Worm (Caenorhabditis elegans) whole organism, young adult: Measurements from ENCODE around the gene C26B2.7.

ENCODE experiments used
- F37B4.10 ChIP-seq: fragments of 200-800 bp; sonication (Bioruptor generic); IDR thresholded peaks from 2 replicates; pipeline ENCODE4 v1.3.6; 2022; ENCODE audit warnings: missing genetic modification characterization, missing compliant biosample characterization
- ZK185.1 ChIP-seq: sonication (generic microtip); optimal IDR thresholded peaks from 2 replicates; lab custom pipeline; 2016; ENCODE audit warnings: mild to moderate bottlenecking, missing genetic modification characterization, missing compliant biosample characterization; ENCODE audit not compliant: poor library complexity, severe bottlenecking
- mxl-1 ChIP-seq: sonication (generic microtip); optimal IDR thresholded peaks from 2 replicates; lab custom pipeline; 2016; ENCODE audit warnings: missing genetic modification characterization, missing compliant biosample characterization
- tlf-1 ChIP-seq: fragments of 200-800 bp; sonication (Bioruptor generic); optimal IDR thresholded peaks from 2 replicates; lab custom pipeline; 2018; ENCODE audit warnings: mild to moderate bottlenecking, missing genetic modification characterization, missing compliant biosample characterization
- ztf-6 ChIP-seq: fragments of 200-800 bp; sonication (Bioruptor generic); IDR thresholded peaks from 2 replicates; pipeline ENCODE4 v1.3.6; 2022; ENCODE audit warnings: missing genetic modification reagents, missing genetic modification characterization, missing compliant biosample characterization

DNA sequence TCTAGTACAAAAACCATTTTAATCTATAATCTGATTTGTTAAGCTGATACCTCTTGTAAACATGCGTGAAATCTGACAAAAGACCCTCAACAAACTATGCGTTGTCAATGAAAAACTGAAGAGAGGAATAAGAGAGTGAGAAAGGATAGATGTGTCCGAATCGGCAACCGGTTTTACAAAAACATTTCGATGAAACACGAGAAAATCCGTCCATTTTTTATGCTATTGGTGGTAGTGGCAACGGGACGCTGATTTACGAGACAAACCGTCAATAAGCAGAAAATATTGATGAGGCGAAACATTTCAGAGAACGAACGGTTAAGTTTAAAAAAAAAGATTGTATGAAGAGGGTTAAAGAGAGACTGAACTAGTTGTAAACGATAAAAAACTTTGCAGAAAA, 25.9 kb downstream of the C26B2.7 start:
- no peak for TF ChIP-seq ZK185.1 (tag; lab: Kevin White, UChicago)
- no peak for TF ChIP-seq tlf-1 (GFP tag; lab: Kevin White, UChicago)
- no peak for TF ChIP-seq F37B4.10 (GFP tag; lab: Robert Waterston, UW)
- no peak for TF ChIP-seq mxl-1 (tag; lab: Kevin White, UChicago)
- TF ChIP-seq ztf-6 (GFP tag; lab: Robert Waterston, UW): no peak
